Worm (Caenorhabditis elegans): Measurements from ENCODE around the gene srh-23.
A peak's percentile ranks its signal among the peaks of the same experiment; 100 is the strongest.

Gene srh-23

DNA sequence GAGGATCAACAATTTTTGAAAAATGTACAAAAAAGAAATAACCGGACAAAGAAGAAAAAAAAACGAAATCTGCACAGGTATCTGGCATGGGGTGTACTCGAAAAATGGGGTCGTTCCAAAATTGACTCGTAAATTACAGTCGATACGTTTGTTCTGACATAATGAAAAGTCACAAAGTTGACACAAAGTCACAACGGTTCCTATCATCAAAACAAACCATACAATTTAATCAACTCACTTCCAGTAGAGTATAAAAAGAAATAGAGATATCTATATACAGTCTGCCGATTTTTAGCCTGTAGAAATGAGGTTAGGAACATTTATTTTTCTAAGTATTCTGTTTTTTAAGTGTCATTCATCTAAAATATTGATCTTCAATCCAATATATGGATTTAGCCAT lies 36.4 kb upstream of the srh-23 start, which contains the start of gene T19H12.12:
TSS of gene T19H12.12 (plus strand) at position 301 of the 400 bp plus-strand sequence.
- no peak for TF ChIP-seq nhr-25 (tag; optimal IDR thresholded peaks at IDR 0.05)
- no peak for TF ChIP-seq unc-39 (tag; optimal IDR thresholded peaks at IDR 0.05)
- no peak for TF ChIP-seq aly-2 (tag; optimal IDR thresholded peaks at IDR 0.05)
- no peak for TF ChIP-seq ztf-11 (tag; optimal IDR thresholded peaks at IDR 0.05)
- TF ChIP-seq fkh-2 (tag; optimal IDR thresholded peaks at IDR 0.05), result no peak
- no peak for TF ChIP-seq ceh-28 (tag; optimal IDR thresholded peaks at IDR 0.05)
- no peak for TF ChIP-seq mdl-1 (tag; optimal IDR thresholded peaks at IDR 0.05)
- TF ChIP-seq ceh-16 (tag; optimal IDR thresholded peaks at IDR 0.05), result no peak
- TF ChIP-seq ztf-4 (tag; optimal IDR thresholded peaks at IDR 0.05), result no peak
- no peak for TF ChIP-seq fkh-10 (GFP tag; optimal IDR thresholded peaks at IDR 0.05)
- TF ChIP-seq nhr-11 (tag; optimal IDR thresholded peaks at IDR 0.05), result no peak
- TF ChIP-seq nhr-77 (tag; optimal IDR thresholded peaks at IDR 0.05), result no peak
- no peak for TF ChIP-seq sea-2 (GFP tag; optimal IDR thresholded peaks at IDR 0.05)
- TF ChIP-seq elt-1 (tag; optimal IDR thresholded peaks at IDR 0.05), result no peak
- TF ChIP-seq ceh-9 (tag; optimal IDR thresholded peaks at IDR 0.05), result no peak

DNA sequence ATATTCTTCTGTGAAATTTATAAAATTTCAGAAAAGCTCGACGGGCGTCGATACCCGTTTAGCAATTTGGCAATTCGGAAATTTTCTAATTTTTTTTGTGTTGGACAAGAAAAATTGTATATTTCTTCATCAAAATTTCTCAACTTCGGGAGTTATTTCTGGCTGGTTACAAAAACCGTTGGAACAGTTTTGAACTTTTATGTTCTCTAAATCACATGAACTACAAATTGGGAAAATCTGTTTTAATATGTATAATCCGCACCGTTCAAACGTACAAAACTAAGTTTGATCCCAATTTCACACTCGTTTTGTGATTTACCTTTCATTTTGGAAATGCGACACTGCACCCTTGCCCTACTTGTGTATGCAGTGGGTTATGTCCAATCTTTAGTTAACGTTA lies 35.5 kb upstream of the srh-23 start, which contains the start of gene T19H12.3:
TSS of gene T19H12.3 (plus strand) at position 301 of the 400 bp plus-strand sequence.
- TF ChIP-seq hmg-11 (tag; optimal IDR thresholded peaks at IDR 0.05) (no peak), ztf-11 (tag; optimal IDR thresholded peaks at IDR 0.05) (no peak), nhr-25 (tag; optimal IDR thresholded peaks at IDR 0.05) (no peak), ceh-9 (tag; optimal IDR thresholded peaks at IDR 0.05) (no peak), nhr-23 (tag; optimal IDR thresholded peaks at IDR 0.05) (no peak), fos-1 (tag; optimal IDR thresholded peaks at IDR 0.05) (no peak), egl-5 (tag; optimal IDR thresholded peaks at IDR 0.05) (no peak), elt-2 (tag; optimal IDR thresholded peaks at IDR 0.05) (no peak), elt-1 (tag; optimal IDR thresholded peaks at IDR 0.05) (no peak), unc-62 (GFP tag; optimal IDR thresholded peaks at IDR 0.05) (no peak), ceh-16 (tag; optimal IDR thresholded peaks at IDR 0.05) (no peak), fkh-2 (tag; optimal IDR thresholded peaks at IDR 0.05) (no peak), nhr-12 (tag; optimal IDR thresholded peaks at IDR 0.05) (no peak), lsy-12 (tag; optimal IDR thresholded peaks at IDR 0.05) (no peak), nhr-28 (tag; optimal IDR thresholded peaks at IDR 0.05) (no peak), nfya-1 (tag; optimal IDR thresholded peaks at IDR 0.05; ENCODE audit: insufficient read depth) (no peak)

DNA sequence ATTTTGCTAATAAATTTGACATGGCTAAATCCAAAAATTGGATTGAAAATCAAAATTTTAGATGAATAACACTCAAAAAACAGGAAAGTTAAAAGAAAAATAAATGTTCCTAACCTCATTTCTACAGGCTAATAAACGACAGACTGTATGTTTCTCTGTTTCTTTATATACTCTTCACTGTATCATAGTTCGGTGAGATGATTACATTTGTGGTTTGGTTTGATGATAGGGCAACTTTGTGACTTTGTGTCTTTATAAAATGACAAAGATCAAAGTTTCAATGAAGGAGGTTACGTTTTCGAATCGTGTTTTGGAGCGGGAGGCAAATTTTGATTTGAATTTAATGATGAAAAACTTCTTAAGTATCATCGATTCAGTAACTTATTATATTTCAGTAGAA lies 31.4 kb upstream of the srh-23 start, which contains the start of gene ugt-12:
TSS of gene ugt-12 (minus strand) at position 153 of the 400 bp plus-strand sequence.
- TF ChIP-seq ceh-16 (tag; optimal IDR thresholded peaks at IDR 0.05), result no peak
- TF ChIP-seq elt-2 (tag; optimal IDR thresholded peaks at IDR 0.05), result peak; percentile 71
- no peak for TF ChIP-seq egl-5 (tag; optimal IDR thresholded peaks at IDR 0.05)
- TF ChIP-seq nhr-76 (tag; optimal IDR thresholded peaks at IDR 0.05), result no peak
- TF ChIP-seq fkh-10 (GFP tag; optimal IDR thresholded peaks at IDR 0.05), result no peak
- no peak for TF ChIP-seq nfya-1 (tag; optimal IDR thresholded peaks at IDR 0.05; ENCODE audit: insufficient read depth)
- TF ChIP-seq nhr-23 (tag; optimal IDR thresholded peaks at IDR 0.05), result peak; percentile 35
- TF ChIP-seq pha-4 (tag; optimal IDR thresholded peaks at IDR 0.05), result peak; percentile 39
- TF ChIP-seq hmg-11 (tag; optimal IDR thresholded peaks at IDR 0.05), result no peak
- peak; percentile 43 for TF ChIP-seq pqm-1 (tag; optimal IDR thresholded peaks at IDR 0.05)

DNA sequence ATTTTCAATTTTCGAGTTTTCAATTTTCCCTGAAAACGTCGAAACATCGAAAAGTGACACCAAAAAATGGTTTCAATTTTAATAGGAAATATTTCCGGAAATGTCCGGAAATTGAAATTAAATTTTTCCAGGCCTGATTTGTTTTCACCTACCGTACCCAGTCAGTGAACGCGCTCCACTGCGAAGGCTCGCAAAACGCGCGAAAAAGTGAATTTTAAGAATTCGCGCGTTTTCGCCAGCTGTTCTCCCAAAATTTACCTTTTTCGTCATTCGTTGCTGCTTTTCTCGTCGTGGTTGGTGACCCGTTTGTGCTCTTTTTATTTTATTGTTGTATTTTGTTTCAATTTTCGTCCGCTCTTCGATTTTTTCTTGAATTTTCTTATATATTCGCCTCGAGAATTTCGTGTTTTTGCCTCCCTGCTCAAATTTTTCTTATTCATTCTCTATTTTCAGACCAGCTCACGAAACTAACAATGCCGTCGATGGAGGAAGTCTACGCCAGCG lies 30.9 kb upstream of the srh-23 start, which contains the start of gene T19H12.2:
TSS of gene T19H12.2 (plus strand) at position 454 of the 504 bp plus-strand sequence.
- TF ChIP-seq fos-1 (tag; optimal IDR thresholded peaks at IDR 0.05), result no peak
- no peak for TF ChIP-seq sea-2 (GFP tag; optimal IDR thresholded peaks at IDR 0.05)
- TF ChIP-seq ceh-16 (tag; optimal IDR thresholded peaks at IDR 0.05), result no peak
- TF ChIP-seq pqm-1 (tag; optimal IDR thresholded peaks at IDR 0.05), result no peak
- no peak for TF ChIP-seq lsy-12 (tag; optimal IDR thresholded peaks at IDR 0.05)
- no peak for TF ChIP-seq nhr-28 (tag; optimal IDR thresholded peaks at IDR 0.05)

DNA sequence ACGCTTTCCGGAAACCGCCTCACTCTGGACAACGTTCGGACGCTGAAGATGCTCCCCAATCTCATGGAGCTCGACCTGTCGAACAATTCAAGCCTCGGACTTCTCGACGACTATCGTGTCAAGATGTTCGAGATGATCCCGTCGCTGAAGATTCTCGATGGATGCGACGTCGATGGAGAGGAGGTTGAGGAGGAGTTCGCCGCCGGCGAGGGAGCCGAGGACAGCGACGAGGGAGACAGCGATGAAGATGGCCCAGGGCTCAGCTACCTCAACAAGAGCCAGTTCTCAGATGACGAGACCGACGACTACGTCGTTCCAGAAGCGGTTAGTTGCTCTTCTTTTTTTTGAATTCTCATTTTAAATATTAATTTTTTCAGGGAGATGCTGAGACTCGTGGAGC lies 30.1 kb upstream of the srh-23 start:
- TF ChIP-seq egl-5 (tag; optimal IDR thresholded peaks at IDR 0.05) (no peak), ztf-4 (tag; optimal IDR thresholded peaks at IDR 0.05) (no peak), nhr-43 (tag; optimal IDR thresholded peaks at IDR 0.05; ENCODE audit: poor library complexity, severe bottlenecking) (no peak), lin-39 (tag; optimal IDR thresholded peaks at IDR 0.05) (no peak), jun-1 (tag; optimal IDR thresholded peaks at IDR 0.05) (no peak), egl-27 (tag; optimal IDR thresholded peaks at IDR 0.05) (no peak), tbx-2 (tag; optimal IDR thresholded peaks at IDR 0.05) (no peak), hmg-11 (tag; optimal IDR thresholded peaks at IDR 0.05) (no peak), nhr-28 (tag; optimal IDR thresholded peaks at IDR 0.05) (no peak)
